Fruit fly (Drosophila melanogaster): Measurements from ENCODE around the gene LManII.

LManII gene

dm6 chr2L:10426534-10427048 is 30.9 kb upstream of the LManII start, which contains the start of the genes SmB and KdelR (continued):
- TF ChIP-seq da (GFP tag; optimal IDR thresholded peaks at IDR 0.05), result no peak
- no peak for TF ChIP-seq dmrt99B (tag; optimal IDR thresholded peaks at IDR 0.05)
- TF ChIP-seq YL-1 (GFP tag; optimal IDR thresholded peaks at IDR 0.05), result peak; percentile 89
- peak; percentile 76; the same call in 2 of the 3 replicates for TF ChIP-seq mld (GFP tag; IDR thresholded peaks at IDR 0.05; ENCODE audit: partially characterized antibody)
- TF ChIP-seq gcm2 (GFP tag; optimal IDR thresholded peaks at IDR 0.05), result no peak
- TF ChIP-seq zen2 (GFP tag; IDR thresholded peaks at IDR 0.05; ENCODE audit: partially characterized antibody), result peak; percentile 66
- TF ChIP-seq CG18011 (GFP tag; optimal IDR thresholded peaks at IDR 0.05), result no peak
- TF ChIP-seq CG6791 (GFP tag; IDR thresholded peaks at IDR 0.05; ENCODE audit: partially characterized antibody), result peak; percentile 77
- TF ChIP-seq grau (tag; optimal IDR thresholded peaks at IDR 0.05), result peak; percentile 32
- TF ChIP-seq ash1 (GFP tag; optimal IDR thresholded peaks at IDR 0.05), result no peak
- TF ChIP-seq sug (tag; optimal IDR thresholded peaks at IDR 0.05), result peak; percentile 58
- peak in 1 of 3 experiments; percentile 19 for TF ChIP-seq lola (GFP tag; optimal IDR thresholded peaks at IDR 0.05)
- no peak for TF ChIP-seq pros (GFP tag; optimal IDR thresholded peaks at IDR 0.05)
- no peak for TF ChIP-seq CG10979 (tag; optimal IDR thresholded peaks at IDR 0.05)
- TF ChIP-seq CG7786 (GFP tag; optimal IDR thresholded peaks at IDR 0.05), result no peak
- no peak for TF ChIP-seq vfl (GFP tag; optimal IDR thresholded peaks at IDR 0.05)
- peak; percentile 95 for TF ChIP-seq nerfin-2 (GFP tag; IDR thresholded peaks at IDR 0.05; ENCODE audit: partially characterized antibody)
- peak; percentile 98 for TF ChIP-seq CG11560 (tag; IDR thresholded peaks at IDR 0.05)
- peak; percentile 80 for TF ChIP-seq Dref (GFP tag; IDR thresholded peaks at IDR 0.05)
- no peak for TF ChIP-seq Rx (GFP tag; IDR thresholded peaks at IDR 0.05)
- TF ChIP-seq Chrac-16 (GFP tag; optimal IDR thresholded peaks at IDR 0.05), result peak; percentile 7
- peak; percentile 26 for TF ChIP-seq CG33557 (GFP tag; optimal IDR thresholded peaks at IDR 0.05)
- TF ChIP-seq amos (GFP tag; IDR thresholded peaks at IDR 0.05; ENCODE audit: partially characterized antibody), result peak; percentile 67; the same call in 1 of the 2 replicates
- peak; percentile 51 for TF ChIP-seq pzg (GFP tag; optimal IDR thresholded peaks at IDR 0.05)
- TF ChIP-seq CG10321 (GFP tag; IDR thresholded peaks at IDR 0.05), result no peak
- TF ChIP-seq CG18619 (GFP tag; optimal IDR thresholded peaks at IDR 0.05), result no peak
- TF ChIP-seq az2 (GFP tag; optimal IDR thresholded peaks at IDR 0.05), result no peak
- TF ChIP-seq B-H1 (GFP tag; IDR thresholded peaks at IDR 0.05), result no peak
- TF ChIP-seq sqz (GFP tag; optimal IDR thresholded peaks at IDR 0.05), result peak; percentile 84
- no peak for TF ChIP-seq Hey (tag; optimal IDR thresholded peaks at IDR 0.05)
- no peak for TF ChIP-seq Trl (optimal IDR thresholded peaks at IDR 0.05)
- peak; percentile 24 for TF ChIP-seq Trl (GFP tag; optimal IDR thresholded peaks at IDR 0.05)
- no peak for TF ChIP-seq CG12744 (GFP tag; optimal IDR thresholded peaks at IDR 0.05)
- TF ChIP-seq sens (GFP tag), result peak; percentile 81
- TF ChIP-seq CG4424 (GFP tag; optimal IDR thresholded peaks at IDR 0.05), result peak; percentile 37
- no peak for TF ChIP-seq sr (GFP tag; IDR thresholded peaks at IDR 0.05)
- peak; percentile 40 for TF ChIP-seq CG8290 (GFP tag; optimal IDR thresholded peaks at IDR 0.05)
- TF ChIP-seq CG8290 (tag; optimal IDR thresholded peaks at IDR 0.05), result peak in 1 of 2 experiments; percentile 53
- no peak for TF ChIP-seq Nf-YB (GFP tag; optimal IDR thresholded peaks at IDR 0.05)
- TF ChIP-seq Fer1 (GFP tag; optimal IDR thresholded peaks at IDR 0.05), result peak; percentile 33
- peak; percentile 11 for TF ChIP-seq BtbVII (GFP tag; optimal IDR thresholded peaks at IDR 0.05)
- peak; percentile 61 for TF ChIP-seq CG2712 (tag; optimal IDR thresholded peaks at IDR 0.05)
- TF ChIP-seq croc (GFP tag; conservative IDR thresholded peaks at IDR 0.05), result no peak
- TF ChIP-seq Dp (GFP tag; optimal IDR thresholded peaks at IDR 0.05), result peak; percentile 55
- TF ChIP-seq CG7556 (GFP tag; optimal IDR thresholded peaks at IDR 0.05), result peak; percentile 30
- TF ChIP-seq Sry-β (GFP tag; optimal IDR thresholded peaks at IDR 0.05), result no peak
- peak; percentile 91 for TF ChIP-seq CG30020 (tag; optimal IDR thresholded peaks at IDR 0.05)
- peak; percentile 57; the same call in 1 of the 3 replicates for TF ChIP-seq Doc3 (GFP tag; IDR thresholded peaks at IDR 0.05; ENCODE audit: partially characterized antibody)
- peak; percentile 22 for TF ChIP-seq PHDP (tag; optimal IDR thresholded peaks at IDR 0.05)
- TF ChIP-seq CG17361 (GFP tag; IDR thresholded peaks at IDR 0.05), result peak; percentile 60; the same call in 2 of the 3 replicates

Data from whole organism, embryonic.